Worm (Caenorhabditis elegans) whole organism, midembryonic: ENCODE measurements around the gene Y50E8A.6.

Source experiments
- T22C8.4 ChIP-seq: fragments of 200-800 bp; sonication (Bioruptor generic); IDR thresholded peaks from 2 replicates; pipeline ENCODE4 v1.3.6; 2022; ENCODE audit warnings: missing genetic modification characterization, missing compliant biosample characterization
- cog-1 ChIP-seq: sonication (generic microtip); optimal IDR thresholded peaks from 2 replicates; lab custom pipeline; 2016; ENCODE audit warnings: missing genetic modification characterization, missing compliant biosample characterization
- flt-1 ChIP-seq: fragments of 200-800 bp; sonication (Bioruptor generic); IDR thresholded peaks from 2 replicates; pipeline ENCODE4 v1.3.6; 2022; ENCODE audit warnings: missing genetic modification characterization, missing compliant biosample characterization
- klf-2 ChIP-seq: fragments of 200-800 bp; sonication (Bioruptor generic); conservative IDR thresholded peaks from 2 replicates; pipeline ENCODE4 v1.3.6; 2022; ENCODE audit warnings: missing genetic modification reagents, missing genetic modification characterization, missing compliant biosample characterization
- med-1 ChIP-seq: sonication (generic microtip); optimal IDR thresholded peaks from 2 replicates; lab custom pipeline; 2017; ENCODE audit warnings: missing genetic modification characterization, mild to moderate bottlenecking, missing compliant biosample characterization, antibody characterized with exemption, missing genetic modification reagents; ENCODE audit not compliant: insufficient read depth
- ref-1 ChIP-seq: fragments of 200-800 bp; sonication (Bioruptor generic); conservative IDR thresholded peaks from 2 replicates; pipeline ENCODE4 v1.3.6; 2022; ENCODE audit warnings: missing genetic modification reagents, missing genetic modification characterization, missing compliant biosample characterization
- tab-1 ChIP-seq: fragments of 200-800 bp; sonication (Bioruptor generic); IDR thresholded peaks from 2 replicates; pipeline ENCODE4 v1.3.6; 2022; ENCODE audit warnings: missing genetic modification characterization, missing compliant biosample characterization
- ztf-23 ChIP-seq: fragments of 200-800 bp; sonication (Bioruptor generic); IDR thresholded peaks from 2 replicates; pipeline ENCODE4 v1.3.6; 2022; ENCODE audit warnings: missing genetic modification reagents, missing genetic modification characterization, missing compliant biosample characterization
- ztf-29 ChIP-seq: fragments of 200-800 bp; sonication (Bioruptor generic); IDR thresholded peaks from 2 replicates; pipeline ENCODE4 v1.3.6; 2022; ENCODE audit warnings: missing genetic modification reagents, missing genetic modification characterization, missing compliant biosample characterization

The Y50E8A.6 gene

ce11 chrV:14696604-14697307 is 44.4 kb downstream of the Y50E8A.6 start, which contains the start of gene unc-112:
Gene unc-112, minus strand, starts transcription at chrV:14696654.
- TF ChIP-seq flt-1 (GFP tag; lab: Robert Waterston, UW), result 0 out of 2 replicates have a peak, but pooled peaks have one; percentile 11
- TF ChIP-seq ztf-23, result peak; percentile 66; the same call in 1 of the 2 replicates
- TF ChIP-seq tab-1 (GFP tag; lab: Robert Waterston, UW), result no peak
- TF ChIP-seq ztf-29 (GFP tag; lab: Robert Waterston, UW), result 0 out of 2 replicates have a peak, but pooled peaks have one; percentile 31
- TF ChIP-seq med-1, result no peak
- peak; percentile 92 for TF ChIP-seq cog-1 (tag; lab: Kevin White, UChicago)
- TF ChIP-seq klf-2 (GFP tag; lab: Robert Waterston, UW), result 0 out of 2 replicates have a peak, but pooled peaks have one; percentile 38
- no peak for TF ChIP-seq ref-1 (GFP tag; lab: Robert Waterston, UW)
- no peak for TF ChIP-seq T22C8.4 (GFP tag; lab: Robert Waterston, UW)

- TF ChIP-seq tab-1 (GFP tag; lab: Robert Waterston, UW) (no peak), ztf-23 (no peak), med-1 (no peak), flt-1 (GFP tag; lab: Robert Waterston, UW) (no peak), klf-2 (GFP tag; lab: Robert Waterston, UW) (no peak), ztf-29 (GFP tag; lab: Robert Waterston, UW) (no peak), ref-1 (GFP tag; lab: Robert Waterston, UW) (no peak), T22C8.4 (GFP tag; lab: Robert Waterston, UW) (no peak), cog-1 (tag; lab: Kevin White, UChicago) (no peak)
These were observed 45.4 kb downstream of the Y50E8A.6 start for ce11 chrV:14695713-14696112.

ce11 chrV:14689060-14689750 is 51.9 kb downstream of the Y50E8A.6 start, which contains the start of gene gasr-8:
Gene gasr-8, plus strand, starts transcription at chrV:14689110.
- TF ChIP-seq flt-1 (GFP tag; lab: Robert Waterston, UW) (peak; percentile 88), ztf-23 (no peak), ztf-29 (GFP tag; lab: Robert Waterston, UW) (no peak), klf-2 (GFP tag; lab: Robert Waterston, UW) (0 out of 2 replicates have a peak, but pooled peaks have one; percentile 61), cog-1 (tag; lab: Kevin White, UChicago) (no peak), tab-1 (GFP tag; lab: Robert Waterston, UW) (peak; percentile 79), T22C8.4 (GFP tag; lab: Robert Waterston, UW) (peak; percentile 34; the same call in 1 of the 2 replicates), med-1 (peak; percentile 2)
